Worm (Caenorhabditis elegans): ENCODE data around the gene scl-10.

- TF ChIP-seq zag-1 (tag; optimal IDR thresholded peaks at IDR 0.05) (no peak), unc-39 (tag; optimal IDR thresholded peaks at IDR 0.05) (no peak), mdl-1 (tag; optimal IDR thresholded peaks at IDR 0.05) (no peak), ama-1 (optimal IDR thresholded peaks at IDR 0.05) (no peak), fos-1 (tag; optimal IDR thresholded peaks at IDR 0.05) (no peak), ceh-82 (tag; optimal IDR thresholded peaks at IDR 0.05) (no peak)
These were observed 38.8 kb upstream of the scl-10 start for ce11 chrIV:13009507-13009906.

Data from whole organism, L2 larva.